Fruit fly (Drosophila melanogaster) whole organism, embryonic: Measurements from ENCODE around the gene hfp.

Experiments used
- Asciz ChIP-seq: fragments of 200-800 bp; sonication (Bioruptor generic); optimal IDR thresholded peaks from 2 replicates; lab custom pipeline; 2017; ENCODE audit warnings: missing biosample characterization, mild to moderate bottlenecking, missing genetic modification characterization, missing genetic modification reagents
- B-H1 ChIP-seq: fragments of 200-800 bp; sonication (Bioruptor generic); IDR thresholded peaks from 3 replicates; pipeline ENCODE4 v1.3.6; 2022; ENCODE audit warnings: missing biosample characterization, missing genetic modification characterization
- Blimp-1 ChIP-seq: fragments of 200-800 bp; sonication (Bioruptor generic); optimal IDR thresholded peaks from 3 replicates; lab custom pipeline; 2018; ENCODE audit warnings: missing biosample characterization, missing genetic modification characterization, mild to moderate bottlenecking, moderate library complexity, missing genetic modification reagents
- BtbVII ChIP-seq: fragments of 200-800 bp; sonication (Bioruptor generic); optimal IDR thresholded peaks from 3 replicates; lab custom pipeline; 2017; ENCODE audit warnings: missing biosample characterization, mild to moderate bottlenecking, missing genetic modification characterization
- CG10959 ChIP-seq: fragments of 200-800 bp; sonication (Bioruptor generic); IDR thresholded peaks from 2 replicates; pipeline ENCODE4 v1.3.6; 2022; ENCODE audit warnings: missing biosample characterization, missing genetic modification characterization
- CG11093 ChIP-seq: fragments of 200-800 bp; sonication (Bioruptor generic); IDR thresholded peaks from 3 replicates; pipeline ENCODE4 v1.3.6; 2022; ENCODE audit warnings: missing biosample characterization, missing genetic modification characterization
- CG11504 ChIP-seq: fragments of 200-800 bp; sonication (Bioruptor generic); optimal IDR thresholded peaks from 3 replicates; lab custom pipeline; 2019; ENCODE audit warnings: missing biosample characterization, mild to moderate bottlenecking, missing genetic modification characterization, moderate library complexity
- CG12391 ChIP-seq: fragments of 200-800 bp; sonication (Bioruptor generic); optimal IDR thresholded peaks from 3 replicates; lab custom pipeline; 2018; ENCODE audit warnings: missing biosample characterization, mild to moderate bottlenecking, missing genetic modification characterization, moderate library complexity
- CG16813 ChIP-seq: fragments of 200-800 bp; sonication (Bioruptor generic); IDR thresholded peaks from 3 replicates; pipeline ENCODE4 v1.3.6; 2022; ENCODE audit warnings: missing biosample characterization, missing genetic modification characterization; ENCODE audit not compliant: partially characterized antibody
- CG16863 ChIP-seq: fragments of 200-800 bp; sonication (Bioruptor generic); optimal IDR thresholded peaks from 3 replicates; lab custom pipeline; 2016; ENCODE audit warnings: missing biosample characterization, missing genetic modification characterization
- CG32772 ChIP-seq: fragments of 200-800 bp; sonication (Bioruptor generic); IDR thresholded peaks from 2 replicates; pipeline ENCODE4 v1.3.6; 2022; ENCODE audit warnings: missing biosample characterization, missing genetic modification characterization
- CG33213 ChIP-seq: fragments of 200-800 bp; sonication (Bioruptor generic); optimal IDR thresholded peaks from 3 replicates; lab custom pipeline; 2016; ENCODE audit warnings: missing biosample characterization, missing genetic modification characterization
- CG4360 ChIP-seq: fragments of 200-800 bp; sonication (Bioruptor generic); IDR thresholded peaks from 2 replicates; pipeline ENCODE4 v1.3.6; 2022; ENCODE audit warnings: missing biosample characterization, missing genetic modification characterization
- CG4404 ChIP-seq: fragments of 200-800 bp; sonication (Bioruptor generic); IDR thresholded peaks from 2 replicates; pipeline ENCODE4 v1.3.6; 2022; ENCODE audit warnings: missing biosample characterization, missing genetic modification characterization
- CG5953 ChIP-seq: fragments of 200-800 bp; sonication (Bioruptor generic); IDR thresholded peaks from 2 replicates; pipeline ENCODE4 v1.3.6; 2022; ENCODE audit warnings: missing biosample characterization, missing genetic modification characterization
- CG6175 ChIP-seq: fragments of 200-800 bp; sonication (Bioruptor generic); IDR thresholded peaks from 3 replicates; pipeline ENCODE4 v1.3.6; 2022; ENCODE audit warnings: missing biosample characterization, missing genetic modification characterization
- CG6272 ChIP-seq: fragments of 200-800 bp; sonication (Bioruptor generic); IDR thresholded peaks from 2 replicates; pipeline ENCODE4 v1.3.6; 2022; ENCODE audit warnings: missing biosample characterization, missing genetic modification characterization
- CG7357 ChIP-seq: fragments of 200-800 bp; sonication (Bioruptor generic); IDR thresholded peaks from 3 replicates; pipeline ENCODE4 v1.3.6; 2022; ENCODE audit warnings: missing biosample characterization, missing genetic modification characterization
- CG7745 ChIP-seq: fragments of 200-800 bp; sonication (Bioruptor generic); optimal IDR thresholded peaks from 2 replicates; lab custom pipeline; 2018; ENCODE audit warnings: missing biosample characterization, mild to moderate bottlenecking, missing genetic modification characterization, moderate library complexity
- CG8924 ChIP-seq: fragments of 200-800 bp; optimal IDR thresholded peaks from 3 replicates; lab custom pipeline; 2019; ENCODE audit warnings: missing biosample characterization, mild to moderate bottlenecking, missing genetic modification characterization, moderate library complexity
- CG9797 ChIP-seq: fragments of 200-800 bp; sonication (Bioruptor generic); optimal IDR thresholded peaks from 3 replicates; lab custom pipeline; 2018; ENCODE audit warnings: missing biosample characterization, mild to moderate bottlenecking, missing genetic modification characterization
- CkIIα-i1 ChIP-seq: fragments of 200-800 bp; sonication (Bioruptor generic); IDR thresholded peaks from 2 replicates; pipeline ENCODE4 v1.3.6; 2022; ENCODE audit warnings: missing biosample characterization, missing genetic modification characterization
- Dfd ChIP-seq, 2 experiments: fragments of >200 bp; optimal IDR thresholded peaks; 2 replicates each; lab custom pipeline; 2017; ENCODE audit warnings: missing biosample characterization in 2 of 2, missing genetic modification characterization in 2 of 2
- Doc3 ChIP-seq: fragments of 200-800 bp; sonication (Bioruptor generic); IDR thresholded peaks from 3 replicates; pipeline ENCODE4 v1.3.6; 2022; ENCODE audit warnings: missing biosample characterization, missing genetic modification characterization; ENCODE audit not compliant: partially characterized antibody
- Kr ChIP-seq: fragments of 200-800 bp; sonication (Bioruptor generic); optimal IDR thresholded peaks from 2 replicates; lab custom pipeline; 2017; ENCODE audit warnings: missing biosample characterization, mild to moderate bottlenecking, missing genetic modification characterization
- Mes4 ChIP-seq: fragments of 200-800 bp; sonication (Bioruptor generic); optimal IDR thresholded peaks from 2 replicates; lab custom pipeline; 2016; ENCODE audit warnings: missing biosample characterization, missing genetic modification characterization
- NfI ChIP-seq: fragments of 200-800 bp; sonication (Bioruptor generic); optimal IDR thresholded peaks from 3 replicates; lab custom pipeline; 2018; ENCODE audit warnings: missing biosample characterization, mild to moderate bottlenecking, missing genetic modification characterization, moderate library complexity
- Opbp ChIP-seq: fragments of 200-800 bp; sonication (Bioruptor generic); IDR thresholded peaks from 3 replicates; pipeline ENCODE4 v1.3.6; 2022; ENCODE audit warnings: missing biosample characterization, missing genetic modification characterization; ENCODE audit not compliant: partially characterized antibody
- Stat92E ChIP-seq, 3 experiments: fragments of >200 bp in 2 of 3; fragments of 200-800 bp in 1 of 3; sonication (Bioruptor generic) in 1 of 3; optimal IDR thresholded peaks; 2 replicates each; lab custom pipeline; 2017 to 2019; ENCODE audit warnings: missing biosample characterization in 3 of 3, missing genetic modification characterization in 3 of 3, mild to moderate bottlenecking in 1 of 3, moderate library complexity in 1 of 3
- al ChIP-seq: fragments of 200-800 bp; sonication (Bioruptor generic); IDR thresholded peaks from 2 replicates; pipeline ENCODE4 v1.3.6; 2022; ENCODE audit warnings: missing biosample characterization, missing genetic modification characterization
- bcd ChIP-seq: fragments of 200-800 bp; sonication (Bioruptor generic); optimal IDR thresholded peaks from 2 replicates; lab custom pipeline; 2017; ENCODE audit warnings: missing biosample characterization, mild to moderate bottlenecking, missing genetic modification characterization
- bsh ChIP-seq, 2 experiments: fragments of 200-800 bp; sonication (Bioruptor generic); optimal IDR thresholded peaks; 2 replicates each; lab custom pipeline; 2017 to 2018; ENCODE audit warnings: mild to moderate bottlenecking in 2 of 2, missing biosample characterization in 2 of 2, missing genetic modification characterization in 2 of 2, moderate library complexity in 1 of 2
- cas ChIP-seq: fragments of 200-800 bp; sonication (Bioruptor generic); IDR thresholded peaks from 2 replicates; pipeline ENCODE4 v1.3.6; 2022; ENCODE audit warnings: missing biosample characterization, missing genetic modification characterization
- da ChIP-seq: fragments of 200-800 bp; sonication (Bioruptor generic); optimal IDR thresholded peaks from 2 replicates; lab custom pipeline; 2016; ENCODE audit warnings: missing biosample characterization, missing genetic modification characterization
- dati ChIP-seq: fragments of 200-800 bp; sonication (Bioruptor generic); IDR thresholded peaks from 2 replicates; pipeline ENCODE4 v1.3.6; 2022; ENCODE audit warnings: missing biosample characterization, missing genetic modification characterization
- disco-r ChIP-seq: fragments of 200-800 bp; sonication (Bioruptor generic); optimal IDR thresholded peaks from 2 replicates; lab custom pipeline; 2016; ENCODE audit warnings: missing biosample characterization, missing genetic modification characterization
- emc ChIP-seq: fragments of 200-800 bp; sonication (Bioruptor generic); optimal IDR thresholded peaks from 2 replicates; lab custom pipeline; 2016; ENCODE audit warnings: missing biosample characterization, missing genetic modification characterization
- ftz-f1 ChIP-seq: fragments of 200-800 bp; sonication (Bioruptor generic); optimal IDR thresholded peaks from 2 replicates; lab custom pipeline; 2016; ENCODE audit warnings: missing biosample characterization, missing genetic modification characterization
- gcm ChIP-seq: fragments of 200-800 bp; sonication (Bioruptor generic); optimal IDR thresholded peaks from 2 replicates; lab custom pipeline; 2019; ENCODE audit warnings: missing biosample characterization, mild to moderate bottlenecking, missing genetic modification characterization, moderate library complexity
- gsb ChIP-seq: fragments of 200-800 bp; sonication (Bioruptor generic); IDR thresholded peaks from 2 replicates; pipeline ENCODE4 v1.3.6; 2022; ENCODE audit warnings: missing biosample characterization, missing genetic modification characterization
- inv ChIP-seq: fragments of 200-800 bp; sonication (Bioruptor generic); IDR thresholded peaks from 2 replicates; pipeline ENCODE4 v1.3.6; 2022; ENCODE audit warnings: missing biosample characterization, missing genetic modification characterization; ENCODE audit not compliant: partially characterized antibody
- jigr1 ChIP-seq: fragments of 200-800 bp; sonication (Bioruptor generic); IDR thresholded peaks from 3 replicates; pipeline ENCODE4 v1.3.6; 2022; ENCODE audit warnings: missing biosample characterization, missing genetic modification characterization
- luna ChIP-seq: fragments of 200-800 bp; sonication (Bioruptor generic); optimal IDR thresholded peaks from 2 replicates; lab custom pipeline; 2016; ENCODE audit warnings: missing biosample characterization, missing genetic modification characterization
- onecut ChIP-seq: fragments of 200-800 bp; sonication (Bioruptor generic); IDR thresholded peaks from 2 replicates; pipeline ENCODE4 v1.3.6; 2022; ENCODE audit warnings: missing biosample characterization, missing genetic modification characterization
- p53 ChIP-seq: fragments of 200-800 bp; sonication (Bioruptor generic); optimal IDR thresholded peaks from 2 replicates; lab custom pipeline; 2016; ENCODE audit warnings: missing biosample characterization, missing genetic modification characterization
- salm ChIP-seq: fragments of 200-800 bp; sonication (Bioruptor generic); optimal IDR thresholded peaks from 2 replicates; lab custom pipeline; 2018; ENCODE audit warnings: missing biosample characterization, mild to moderate bottlenecking, missing genetic modification characterization
- tna ChIP-seq: fragments of 200-800 bp; sonication (Bioruptor generic); IDR thresholded peaks from 2 replicates; pipeline ENCODE4 v1.3.6; 2022; ENCODE audit warnings: missing biosample characterization, missing genetic modification characterization; ENCODE audit not compliant: partially characterized antibody
- vfl ChIP-seq: fragments of 200-800 bp; sonication (Bioruptor generic); optimal IDR thresholded peaks from 2 replicates; lab custom pipeline; 2016; ENCODE audit warnings: missing biosample characterization, missing genetic modification characterization
- wek ChIP-seq: fragments of 200-800 bp; sonication (Bioruptor generic); optimal IDR thresholded peaks from 3 replicates; lab custom pipeline; 2018; ENCODE audit warnings: missing biosample characterization, mild to moderate bottlenecking, missing genetic modification characterization, moderate library complexity
- yki ChIP-seq: fragments of >200 bp; optimal IDR thresholded peaks from 3 replicates; lab custom pipeline; 2018
- zen ChIP-seq: fragments of 200-800 bp; sonication (Bioruptor generic); optimal IDR thresholded peaks from 3 replicates; lab custom pipeline; 2018; ENCODE audit warnings: missing biosample characterization, mild to moderate bottlenecking, missing genetic modification characterization, moderate library complexity

hfp gene

DNA sequence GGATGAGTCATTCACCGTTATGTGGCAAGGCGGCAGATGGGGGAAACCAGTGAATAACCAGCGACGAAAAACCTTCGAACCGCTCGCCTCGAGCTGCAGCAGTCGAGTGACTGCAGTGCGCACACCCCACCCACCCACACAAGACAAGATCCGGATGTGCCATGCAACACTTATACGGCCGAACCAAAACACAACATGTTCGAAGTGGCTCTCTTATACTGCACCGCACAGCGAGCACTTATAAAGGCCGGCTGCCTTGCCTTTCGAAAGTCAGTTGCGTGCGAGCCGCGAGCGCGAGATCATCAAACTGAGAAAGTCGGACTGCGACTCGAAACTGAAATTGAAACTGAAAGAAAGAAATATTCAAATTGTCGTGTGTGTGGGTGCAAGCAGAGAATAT is 38.8 kb downstream of the hfp start, which contains the start of gene rho (continued):
- TF ChIP-seq CG16813 (0 out of 3 replicates have a peak, but pooled peaks have one; percentile 14), emc (no peak), CG5953 (GFP tag; lab: Robert Waterston, UW) (peak; percentile 63), Dfd (GFP tag; optimal IDR thresholded peaks at IDR 0.05; lab: Kevin White, UChicago) (no peak), inv (GFP tag; lab: Robert Waterston, UW) (no peak), Blimp-1 (peak; percentile 28), jigr1 (GFP tag; lab: Robert Waterston, UW) (no peak), CG32772 (GFP tag; lab: Robert Waterston, UW) (no peak), CG10959 (GFP tag; lab: Robert Waterston, UW) (no peak), CG7357 (GFP tag; lab: Robert Waterston, UW) (no peak), yki (no peak), zen (tag; lab: Kevin White, UChicago) (peak; percentile 18), p53 (GFP tag; lab: Kevin White, UChicago) (peak; percentile 76), al (GFP tag; lab: Robert Waterston, UW) (no peak), cas (no peak), CG4360 (GFP tag; lab: Robert Waterston, UW) (no peak; the same call in 1 of the 2 replicates), CG11093 (no peak), CG8924 (tag; lab: Kevin White, UChicago) (no peak), NfI (GFP tag; lab: Kevin White, UChicago) (no peak), Mes4 (GFP tag; lab: Kevin White, UChicago) (no peak), CG33213 (GFP tag; lab: Kevin White, UChicago) (peak; percentile 29), salm (tag; lab: Kevin White, UChicago) (no peak), Doc3 (GFP tag; lab: Robert Waterston, UW) (no peak), wek (GFP tag; lab: Kevin White, UChicago) (no peak), CG6175 (GFP tag; lab: Robert Waterston, UW) (no peak; the same call in 1 of the 3 replicates), CG12391 (tag; lab: Kevin White, UChicago) (peak; percentile 16), CG6272 (GFP tag; lab: Robert Waterston, UW) (no peak), tna (GFP tag; lab: Robert Waterston, UW) (no peak; the same call in 1 of the 2 replicates), Stat92E (GFP tag; optimal IDR thresholded peaks at IDR 0.05; lab: Kevin White, UChicago) (peak in 1 of 3 experiments; percentile 22), BtbVII (GFP tag; lab: Kevin White, UChicago) (no peak), gsb (GFP tag; lab: Robert Waterston, UW) (no peak), da (GFP tag; lab: Kevin White, UChicago) (no peak), luna (GFP tag; lab: Kevin White, UChicago) (no peak), bsh (GFP tag; optimal IDR thresholded peaks at IDR 0.05; lab: Kevin White, UChicago) (peak in 1 of 2 experiments; percentile 34), ftz-f1 (GFP tag; lab: Kevin White, UChicago) (no peak), Asciz (no peak), CG16863 (GFP tag; lab: Kevin White, UChicago) (peak; percentile 25), Opbp (GFP tag; lab: Robert Waterston, UW) (peak; percentile 54; the same call in 2 of the 3 replicates), disco-r (GFP tag; lab: Kevin White, UChicago) (no peak), Kr (GFP tag; lab: Kevin White, UChicago) (no peak), onecut (GFP tag; lab: Robert Waterston, UW) (peak; percentile 31; the same call in 1 of the 2 replicates), CG11504 (tag; lab: Kevin White, UChicago) (peak; percentile 30), vfl (GFP tag; lab: Kevin White, UChicago) (no peak), dati (GFP tag; lab: Robert Waterston, UW) (no peak), CkIIα-i1 (GFP tag; lab: Robert Waterston, UW) (no peak), bcd (GFP tag; lab: Kevin White, UChicago) (no peak), CG9797 (GFP tag; lab: Kevin White, UChicago) (no peak), CG7745 (tag; lab: Kevin White, UChicago) (peak; percentile 42), gcm (GFP tag; lab: Kevin White, UChicago) (no peak), CG4404 (GFP tag; lab: Robert Waterston, UW) (no peak), B-H1 (GFP tag; lab: Robert Waterston, UW) (no peak; the same call in 2 of the 3 replicates)
